Fruit fly (Drosophila melanogaster) whole organism, embryonic: ENCODE results near the gene CG6296.

Experiments
- Atf6 ChIP-seq: fragments of 200-800 bp; sonication (Bioruptor generic); IDR thresholded peaks from 2 replicates; pipeline ENCODE4 v1.3.6; 2022; ENCODE audit warnings: missing biosample characterization, missing genetic modification characterization
- Blimp-1 ChIP-seq: fragments of 200-800 bp; sonication (Bioruptor generic); optimal IDR thresholded peaks from 3 replicates; lab custom pipeline; 2018; ENCODE audit warnings: missing biosample characterization, missing genetic modification characterization, mild to moderate bottlenecking, moderate library complexity, missing genetic modification reagents
- CG11398 ChIP-seq: fragments of 200-800 bp; sonication (Bioruptor generic); optimal IDR thresholded peaks from 2 replicates; lab custom pipeline; 2016; ENCODE audit warnings: missing biosample characterization, missing genetic modification characterization
- CG13123 ChIP-seq: fragments of 200-800 bp; sonication (Bioruptor generic); optimal IDR thresholded peaks from 2 replicates; lab custom pipeline; 2016; ENCODE audit warnings: missing biosample characterization, missing genetic modification characterization
- CG13296 ChIP-seq: fragments of 200-800 bp; sonication (Bioruptor generic); optimal IDR thresholded peaks from 3 replicates; lab custom pipeline; 2018; ENCODE audit warnings: missing biosample characterization, mild to moderate bottlenecking, missing genetic modification characterization
- CG14710 ChIP-seq: fragments of 200-800 bp; sonication (Bioruptor generic); optimal IDR thresholded peaks from 3 replicates; lab custom pipeline; 2019; ENCODE audit warnings: missing biosample characterization, mild to moderate bottlenecking, missing genetic modification characterization, moderate library complexity
- CG16779 ChIP-seq: fragments of 200-800 bp; sonication (Bioruptor generic); IDR thresholded peaks from 2 replicates; pipeline ENCODE4 v1.3.6; 2022; ENCODE audit warnings: missing biosample characterization, missing genetic modification characterization
- CG18599 ChIP-seq: fragments of 200-800 bp; sonication (Bioruptor generic); optimal IDR thresholded peaks from 3 replicates; lab custom pipeline; 2017; ENCODE audit warnings: missing biosample characterization, missing genetic modification characterization, mild to moderate bottlenecking, moderate library complexity, missing genetic modification reagents
- CG34422 ChIP-seq: fragments of 200-800 bp; sonication (Bioruptor generic); IDR thresholded peaks from 3 replicates; pipeline ENCODE4 v1.3.6; 2022; ENCODE audit warnings: missing biosample characterization, missing genetic modification characterization
- CG4707 ChIP-seq: fragments of 200-800 bp; sonication (Bioruptor generic); optimal IDR thresholded peaks from 2 replicates; lab custom pipeline; 2018; ENCODE audit warnings: missing biosample characterization, mild to moderate bottlenecking, missing genetic modification characterization, moderate library complexity
- CG5953 ChIP-seq: fragments of 200-800 bp; sonication (Bioruptor generic); IDR thresholded peaks from 2 replicates; pipeline ENCODE4 v1.3.6; 2022; ENCODE audit warnings: missing biosample characterization, missing genetic modification characterization
- CG9215 ChIP-seq: fragments of 200-800 bp; sonication (Bioruptor generic); IDR thresholded peaks from 2 replicates; pipeline ENCODE4 v1.3.6; 2022; ENCODE audit warnings: missing biosample characterization, missing genetic modification characterization
- CkIIα-i1 ChIP-seq: fragments of 200-800 bp; sonication (Bioruptor generic); IDR thresholded peaks from 2 replicates; pipeline ENCODE4 v1.3.6; 2022; ENCODE audit warnings: missing biosample characterization, missing genetic modification characterization
- Ets65A ChIP-seq: fragments of 200-800 bp; sonication (Bioruptor generic); peaks from one replicate; lab custom pipeline; 2016; ENCODE audit warnings: missing biosample characterization, missing genetic modification characterization
- GATAe ChIP-seq: fragments of 200-800 bp; sonication (Bioruptor generic); conservative IDR thresholded peaks from 2 replicates; pipeline ENCODE4 v1.3.6; 2022; ENCODE audit warnings: missing biosample characterization, missing genetic modification characterization
- H2.0 ChIP-seq: fragments of 200-800 bp; sonication (Bioruptor generic); IDR thresholded peaks from 2 replicates; pipeline ENCODE4 v1.3.6; 2022; ENCODE audit warnings: missing biosample characterization, missing genetic modification characterization
- HHEX ChIP-seq: fragments of 200-800 bp; sonication (Bioruptor generic); optimal IDR thresholded peaks from 3 replicates; lab custom pipeline; 2017; ENCODE audit warnings: missing biosample characterization, mild to moderate bottlenecking, missing genetic modification characterization, missing genetic modification reagents
- HLH4C ChIP-seq: fragments of 200-800 bp; sonication (Bioruptor generic); IDR thresholded peaks from 3 replicates; pipeline ENCODE4 v1.3.6; 2022; ENCODE audit warnings: missing biosample characterization, missing genetic modification characterization; ENCODE audit not compliant: partially characterized antibody
- Hr3 ChIP-seq: fragments of 200-800 bp; sonication (Bioruptor generic); optimal IDR thresholded peaks from 3 replicates; lab custom pipeline; 2016; ENCODE audit warnings: missing biosample characterization, missing genetic modification characterization
- Hr39 ChIP-seq: fragments of >200 bp; optimal IDR thresholded peaks from 2 replicates; lab custom pipeline; 2017
- Jarid2 ChIP-seq: fragments of 200-800 bp; sonication (Bioruptor generic); optimal IDR thresholded peaks from 3 replicates; lab custom pipeline; 2017; ENCODE audit warnings: mild to moderate bottlenecking, missing biosample characterization, missing genetic modification reagents, missing genetic modification characterization
- Trl ChIP-seq, 3 experiments: fragments of >200 bp in 2 of 3; fragments of 200-800 bp in 1 of 3; sonication (Bioruptor generic) in 1 of 3; optimal IDR thresholded peaks; 2 replicates in 1 of 3; 3 replicates in 2 of 3; lab custom pipeline; 2016 to 2017; ENCODE audit warnings: missing biosample characterization in 1 of 3, missing genetic modification characterization in 1 of 3
- amos ChIP-seq: fragments of 200-800 bp; sonication (Bioruptor generic); IDR thresholded peaks from 2 replicates; pipeline ENCODE4 v1.3.6; 2022; ENCODE audit warnings: missing biosample characterization, missing genetic modification characterization; ENCODE audit not compliant: partially characterized antibody
- bowl ChIP-seq: fragments of 200-800 bp; sonication (Bioruptor generic); IDR thresholded peaks from 2 replicates; pipeline ENCODE4 v1.3.6; 2022; ENCODE audit warnings: missing biosample characterization, missing genetic modification characterization
- exex ChIP-seq: fragments of 200-800 bp; sonication (Bioruptor generic); optimal IDR thresholded peaks from 4 replicates; lab custom pipeline; 2018; ENCODE audit warnings: missing biosample characterization, mild to moderate bottlenecking, missing genetic modification characterization, moderate library complexity
- gce ChIP-seq: fragments of 200-800 bp; sonication (Bioruptor generic); IDR thresholded peaks from 3 replicates; pipeline ENCODE4 v1.3.6; 2022; ENCODE audit warnings: missing biosample characterization, missing genetic modification characterization
- hth ChIP-seq: fragments of >200 bp; optimal IDR thresholded peaks from 2 replicates; lab custom pipeline; 2017; ENCODE audit warnings: inconsistent platforms
- mirr ChIP-seq: fragments of 200-800 bp; sonication (Bioruptor generic); optimal IDR thresholded peaks from 3 replicates; lab custom pipeline; 2018; ENCODE audit warnings: missing biosample characterization, mild to moderate bottlenecking, missing genetic modification characterization
- onecut ChIP-seq: fragments of 200-800 bp; sonication (Bioruptor generic); IDR thresholded peaks from 2 replicates; pipeline ENCODE4 v1.3.6; 2022; ENCODE audit warnings: missing biosample characterization, missing genetic modification characterization
- slbo ChIP-seq: fragments of 200-800 bp; sonication (Bioruptor generic); IDR thresholded peaks from 2 replicates; pipeline ENCODE4 v1.3.6; 2022; ENCODE audit warnings: missing biosample characterization, missing genetic modification characterization
- toy ChIP-seq: fragments of 200-800 bp; sonication (Bioruptor generic); IDR thresholded peaks from 2 replicates; pipeline ENCODE4 v1.3.6; 2022; ENCODE audit warnings: missing biosample characterization, missing genetic modification characterization
- trem ChIP-seq: fragments of 200-800 bp; optimal IDR thresholded peaks from 3 replicates; lab custom pipeline; 2019; ENCODE audit warnings: missing biosample characterization, mild to moderate bottlenecking, missing genetic modification characterization, moderate library complexity
- zen2 ChIP-seq: fragments of 200-800 bp; sonication (Bioruptor generic); IDR thresholded peaks from 3 replicates; pipeline ENCODE4 v1.3.6; 2022; ENCODE audit warnings: missing biosample characterization, missing genetic modification characterization; ENCODE audit not compliant: partially characterized antibody

Gene CG6296

DNA sequence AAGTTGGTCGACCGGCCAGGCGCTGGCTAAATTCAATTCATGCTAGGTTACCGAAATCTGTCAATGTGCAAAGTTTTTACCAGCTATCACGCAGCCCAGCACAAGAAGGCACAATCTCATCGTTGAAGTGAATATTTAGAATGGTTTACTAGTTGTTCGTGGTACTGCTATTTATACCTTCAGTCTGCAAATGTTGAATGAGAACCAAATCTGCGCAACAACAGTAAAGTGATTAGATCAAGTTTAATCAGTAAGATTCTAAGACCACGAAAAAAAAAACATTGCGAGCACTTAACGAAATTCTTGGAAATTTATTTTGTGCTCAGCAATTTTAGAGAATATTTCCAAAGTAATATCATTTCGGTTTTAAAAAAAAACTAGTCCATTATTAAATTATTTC is at the start of gene CG6296:
TSS of gene CG6296 (minus strand) at position 132 of the 400 bp plus-strand sequence.
- no peak for TF ChIP-seq gce (GFP tag; lab: Robert Waterston, UW)
- peak; percentile 52 for TF ChIP-seq GATAe (GFP tag; lab: Robert Waterston, UW)
- TF ChIP-seq CkIIα-i1 (GFP tag; lab: Robert Waterston, UW): no peak
- TF ChIP-seq CG5953: no peak
- TF ChIP-seq toy: no peak
- TF ChIP-seq H2.0 (GFP tag; lab: Robert Waterston, UW): no peak
- TF ChIP-seq CG4707 (GFP tag; lab: Kevin White, UChicago): no peak
- TF ChIP-seq HHEX (GFP tag; lab: Kevin White, UChicago): no peak
- no peak for TF ChIP-seq Atf6
- no peak for TF ChIP-seq CG34422 (GFP tag; lab: Robert Waterston, UW)
- no peak for TF ChIP-seq onecut
- TF ChIP-seq exex: peak; percentile 64
- TF ChIP-seq Hr3 (GFP tag; lab: Kevin White, UChicago): no peak
- no peak for TF ChIP-seq Ets65A (GFP tag; lab: Kevin White, UChicago)

DNA sequence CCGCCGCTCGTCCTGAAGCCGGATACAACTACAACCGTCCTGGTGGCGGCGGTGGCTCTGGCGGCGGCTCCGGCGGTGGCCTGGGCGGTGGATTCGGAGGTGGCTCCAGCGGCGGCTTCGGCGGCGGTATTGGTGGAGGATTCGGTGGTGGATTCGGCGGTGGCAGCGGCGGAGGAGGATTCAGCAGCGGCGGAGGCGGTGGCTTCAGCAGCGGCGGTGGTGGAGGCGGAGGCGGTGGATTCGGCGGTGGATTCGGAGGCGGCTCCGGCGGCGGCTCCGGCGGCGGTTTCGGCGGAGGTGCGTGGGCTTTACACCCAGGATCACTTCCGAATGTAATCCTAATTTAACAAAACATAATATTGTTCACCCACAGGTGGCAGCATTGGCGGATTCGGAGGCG is 44.3 kb upstream of the CG6296 start:
- TF ChIP-seq Hr39 (peak; percentile 17), CG16779 (no peak), CG18599 (GFP tag; lab: Kevin White, UChicago) (no peak), CG9215 (GFP tag; lab: Robert Waterston, UW) (0 out of 2 replicates have a peak, but pooled peaks have one; percentile 7)

DNA sequence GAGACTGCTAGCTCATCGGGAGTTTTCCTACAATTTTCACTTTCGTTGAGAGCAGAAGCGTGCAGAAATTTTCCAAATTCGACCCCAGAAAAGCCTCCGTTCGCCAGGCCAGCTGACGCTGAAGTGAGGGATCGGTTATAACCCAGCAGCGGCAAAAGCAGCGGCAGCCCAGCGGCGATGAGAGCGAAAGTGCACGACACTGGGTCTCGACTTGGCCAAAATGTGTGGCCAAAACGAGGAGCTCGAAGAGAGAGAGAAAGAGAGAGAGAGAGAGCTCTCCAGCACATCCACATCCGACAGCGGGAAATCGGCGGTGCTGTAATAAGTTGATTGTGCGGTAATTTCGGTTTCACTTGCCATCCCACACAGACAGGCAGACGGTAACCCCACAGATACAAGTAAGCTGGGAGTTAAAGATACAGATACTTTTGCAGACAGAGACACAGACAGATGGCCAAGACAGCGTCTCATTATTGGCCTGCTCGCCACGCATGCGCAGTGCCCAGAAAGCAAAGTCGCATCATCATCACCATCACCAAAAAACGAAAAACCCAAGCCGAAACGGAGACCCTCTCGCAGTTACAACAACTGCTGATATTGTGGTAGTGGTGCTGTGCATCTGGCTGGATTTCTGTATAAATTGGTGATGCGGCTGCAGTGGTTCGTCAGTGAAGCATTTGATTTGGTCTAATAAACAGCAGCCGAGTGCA is 43.4 kb upstream of the CG6296 start, which contains the start of gene TwdlT:
TSS of gene TwdlT (plus strand) at position 660 of the 710 bp plus-strand sequence.
- TF ChIP-seq bowl (GFP tag; lab: Robert Waterston, UW) (no peak), CG14710 (no peak), Jarid2 (GFP tag; lab: Kevin White, UChicago) (no peak), Blimp-1 (GFP tag; lab: Kevin White, UChicago) (peak; percentile 62), Trl (optimal IDR thresholded peaks at IDR 0.05; lab: Kevin White, UChicago) (peak in 1 of 2 experiments; percentile 16), Trl (GFP tag; optimal IDR thresholded peaks at IDR 0.05; lab: Kevin White, UChicago) (no peak), zen2 (no peak), Ets65A (GFP tag; lab: Kevin White, UChicago) (peak; percentile 75)

DNA sequence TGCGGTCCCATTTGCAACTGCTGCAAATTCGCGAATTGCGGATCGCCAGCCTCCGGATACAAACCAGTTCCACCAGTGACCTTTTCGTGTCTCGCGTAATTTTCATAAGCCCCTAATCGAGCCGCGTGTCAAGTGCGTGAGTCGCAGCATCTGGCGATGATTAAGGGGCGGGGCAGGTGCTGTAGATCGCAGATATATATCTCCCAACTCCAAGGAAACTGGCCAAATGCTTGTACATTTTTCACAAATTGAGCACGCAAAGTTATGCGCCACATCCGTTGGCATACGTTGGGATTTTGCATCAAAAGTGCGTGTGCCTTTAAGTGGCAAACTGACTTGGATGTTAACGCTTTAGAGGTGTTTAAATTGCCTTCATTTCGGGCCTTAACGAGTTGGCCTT is 34.8 kb upstream of the CG6296 start:
- TF ChIP-seq Ets65A (GFP tag; lab: Kevin White, UChicago) (peak; percentile 35), amos (GFP tag; lab: Robert Waterston, UW) (no peak)

DNA sequence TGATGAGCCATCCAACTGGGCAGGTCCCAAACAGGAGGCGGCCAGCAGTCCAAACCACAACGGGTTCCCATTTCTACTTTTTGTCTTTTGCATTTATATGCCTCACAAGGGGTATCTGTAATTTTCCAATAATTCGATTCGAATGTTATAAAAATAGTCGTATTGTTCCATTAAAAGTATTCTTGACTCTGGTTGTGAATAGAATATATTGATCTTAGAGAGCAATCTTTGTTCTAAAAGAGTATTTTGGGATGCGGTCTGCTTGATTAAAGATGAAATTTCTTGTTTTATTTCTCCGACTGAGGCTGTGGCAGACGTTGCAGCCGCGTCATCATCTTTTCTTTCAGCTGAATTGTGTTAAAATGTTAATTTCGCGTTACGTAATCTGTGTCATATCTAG is 28.7 kb upstream of the CG6296 start:
- TF ChIP-seq slbo (GFP tag; lab: Robert Waterston, UW) (no peak), hth (lab: Kevin White, UChicago) (no peak), mirr (GFP tag; lab: Kevin White, UChicago) (no peak), trem (tag; lab: Kevin White, UChicago) (no peak), CG11398 (GFP tag; lab: Kevin White, UChicago) (no peak), CG14710 (no peak), CG13296 (no peak), gce (GFP tag; lab: Robert Waterston, UW) (no peak), CG13123 (GFP tag; lab: Kevin White, UChicago) (no peak), HLH4C (no peak)
